Worm (Caenorhabditis elegans) whole organism, late embryonic: Measurements from ENCODE around the gene T28C6.7.

Source experiments
- T23F11.4 ChIP-seq: fragments of 200-800 bp; sonication (Bioruptor generic); optimal IDR thresholded peaks from 2 replicates; lab custom pipeline; 2018; ENCODE audit warnings: mild to moderate bottlenecking, missing genetic modification characterization, missing compliant biosample characterization
- ama-1 ChIP-seq: fragments of 150-350 bp; optimal IDR thresholded peaks from 2 replicates; lab custom pipeline; 2014
- elt-2 ChIP-seq: sonication (generic microtip); optimal IDR thresholded peaks from 2 replicates; lab custom pipeline; 2016; ENCODE audit warnings: missing genetic modification reagents, missing genetic modification characterization, missing compliant biosample characterization
- nfya-1 ChIP-seq: sonication (generic microtip); optimal IDR thresholded peaks from 2 replicates; lab custom pipeline; 2017; ENCODE audit warnings: missing genetic modification characterization, mild to moderate bottlenecking, missing compliant biosample characterization, antibody characterized with exemption, moderate library complexity
- nhr-11 ChIP-seq: fragments of 150-350 bp; optimal IDR thresholded peaks from 2 replicates; lab custom pipeline; 2014; ENCODE audit warnings: missing biosample characterization, missing genetic modification characterization
- pha-4 ChIP-seq: fragments of 150-350 bp; optimal IDR thresholded peaks from 2 replicates; lab custom pipeline; 2018; ENCODE audit warnings: missing biosample characterization, missing genetic modification reagents, missing genetic modification characterization
- ttx-3 ChIP-seq: sonication (generic microtip); optimal IDR thresholded peaks from 2 replicates; lab custom pipeline; 2016; ENCODE audit warnings: missing genetic modification reagents, missing genetic modification characterization, missing compliant biosample characterization
- unc-3 ChIP-seq, 2 experiments: fragments of 200-800 bp in 1 of 2; sonication (Bioruptor generic) in 1 of 2; sonication (generic microtip) in 1 of 2; conservative IDR thresholded peaks in 1 of 2; optimal IDR thresholded peaks in 1 of 2; 2 replicates each; pipeline versions ENCODE4 v1.3.6 to Lab custom; 2016 to 2022; ENCODE audit warnings: missing compliant biosample characterization in 2 of 2, missing genetic modification characterization in 2 of 2, missing genetic modification reagents in 1 of 2

ce11 chrIV:8825997-8826605, 1.5 kb upstream of the T28C6.7 start:
- no peak for TF ChIP-seq ama-1 (lab: Kevin White, UChicago)
- TF ChIP-seq elt-2 (tag; lab: Kevin White, UChicago): no peak
- TF ChIP-seq pha-4 (tag; lab: Kevin White, UChicago): no peak
- TF ChIP-seq ttx-3: no peak
- TF ChIP-seq T23F11.4: no peak
- no peak for TF ChIP-seq nhr-11 (tag; lab: Kevin White, UChicago)
- no peak for TF ChIP-seq unc-3 (GFP tag; conservative IDR thresholded peaks at IDR 0.05; lab: Robert Waterston, UW)
- TF ChIP-seq unc-3 (tag; optimal IDR thresholded peaks at IDR 0.05; lab: Kevin White, UChicago): no peak
- TF ChIP-seq nfya-1 (tag; lab: Kevin White, UChicago): no peak
